Fruit fly (Drosophila melanogaster) whole organism, embryonic: ENCODE results near the gene CG18281.
A peak's percentile ranks its signal among the peaks of the same experiment; 100 is the strongest.

ENCODE experiments used
- CG1024 ChIP-seq: fragments of 200-800 bp; sonication (Bioruptor generic); IDR thresholded peaks from 2 replicates; pipeline ENCODE4 v1.3.6; 2022; ENCODE audit warnings: missing biosample characterization, missing genetic modification characterization
- CG11723 ChIP-seq: fragments of 200-800 bp; sonication (Bioruptor generic); optimal IDR thresholded peaks from 2 replicates; lab custom pipeline; 2017; ENCODE audit warnings: missing biosample characterization, mild to moderate bottlenecking, missing genetic modification characterization
- CG14441 ChIP-seq: fragments of 200-800 bp; sonication (Bioruptor generic); IDR thresholded peaks from 2 replicates; pipeline ENCODE4 v1.3.6; 2022; ENCODE audit warnings: missing biosample characterization, missing genetic modification characterization
- CG14710 ChIP-seq: fragments of 200-800 bp; sonication (Bioruptor generic); optimal IDR thresholded peaks from 3 replicates; lab custom pipeline; 2019; ENCODE audit warnings: missing biosample characterization, mild to moderate bottlenecking, missing genetic modification characterization, moderate library complexity
- CG17328 ChIP-seq: fragments of 200-800 bp; sonication (Bioruptor generic); IDR thresholded peaks from 2 replicates; pipeline ENCODE4 v1.3.6; 2022; ENCODE audit warnings: missing biosample characterization, missing genetic modification characterization
- CG17359 ChIP-seq: fragments of 200-800 bp; sonication (Bioruptor generic); optimal IDR thresholded peaks from 3 replicates; lab custom pipeline; 2018; ENCODE audit warnings: missing biosample characterization, mild to moderate bottlenecking, missing genetic modification characterization, moderate library complexity
- CG32767 ChIP-seq: fragments of 200-800 bp; sonication (Bioruptor generic); IDR thresholded peaks from 2 replicates; pipeline ENCODE4 v1.3.6; 2022; ENCODE audit warnings: missing biosample characterization, missing genetic modification characterization
- CG33557 ChIP-seq: fragments of 200-800 bp; sonication (Bioruptor generic); optimal IDR thresholded peaks from 2 replicates; lab custom pipeline; 2019; ENCODE audit warnings: missing biosample characterization, mild to moderate bottlenecking, missing genetic modification characterization, moderate library complexity
- CG34376 ChIP-seq: fragments of 200-800 bp; sonication (Bioruptor generic); optimal IDR thresholded peaks from 2 replicates; lab custom pipeline; 2018; ENCODE audit warnings: missing biosample characterization, mild to moderate bottlenecking, missing genetic modification characterization
- CG3847 ChIP-seq: fragments of 200-800 bp; sonication (Bioruptor generic); IDR thresholded peaks from 2 replicates; pipeline ENCODE4 v1.3.6; 2022; ENCODE audit warnings: missing biosample characterization, missing genetic modification characterization
- CG4617 ChIP-seq: fragments of 200-800 bp; sonication (Bioruptor generic); optimal IDR thresholded peaks from 3 replicates; lab custom pipeline; 2016; ENCODE audit warnings: missing biosample characterization, missing genetic modification characterization, borderline replicate concordance
- CG6272 ChIP-seq: fragments of 200-800 bp; sonication (Bioruptor generic); IDR thresholded peaks from 2 replicates; pipeline ENCODE4 v1.3.6; 2022; ENCODE audit warnings: missing biosample characterization, missing genetic modification characterization
- CG6813 ChIP-seq: fragments of 200-800 bp; sonication (Bioruptor generic); optimal IDR thresholded peaks from 2 replicates; lab custom pipeline; 2017; ENCODE audit warnings: missing biosample characterization, missing genetic modification characterization, mild to moderate bottlenecking, moderate library complexity, missing genetic modification reagents
- CG7372 ChIP-seq: fragments of 200-800 bp; sonication (Bioruptor generic); IDR thresholded peaks from 2 replicates; pipeline ENCODE4 v1.3.6; 2022; ENCODE audit warnings: missing biosample characterization, missing genetic modification characterization
- CG7839 ChIP-seq: fragments of 200-800 bp; sonication (Bioruptor generic); optimal IDR thresholded peaks from 3 replicates; lab custom pipeline; 2018; ENCODE audit warnings: missing biosample characterization, mild to moderate bottlenecking, missing genetic modification characterization, moderate library complexity
- CTCF ChIP-seq: fragments of 200-800 bp; sonication (Bioruptor generic); optimal IDR thresholded peaks from 2 replicates; lab custom pipeline; 2017; ENCODE audit warnings: missing biosample characterization, mild to moderate bottlenecking, missing genetic modification characterization, moderate library complexity
- CoRest ChIP-seq: fragments of 200-800 bp; sonication (Bioruptor generic); optimal IDR thresholded peaks from 3 replicates; lab custom pipeline; 2018; ENCODE audit warnings: missing biosample characterization, mild to moderate bottlenecking, missing genetic modification characterization, moderate library complexity
- Dbx ChIP-seq: fragments of 200-800 bp; sonication (Bioruptor generic); IDR thresholded peaks from 3 replicates; pipeline ENCODE4 v1.3.6; 2022; ENCODE audit warnings: missing biosample characterization, missing genetic modification characterization
- Dp ChIP-seq: fragments of 200-800 bp; sonication (Bioruptor generic); optimal IDR thresholded peaks from 2 replicates; lab custom pipeline; 2018; ENCODE audit warnings: missing biosample characterization, mild to moderate bottlenecking, missing genetic modification characterization, moderate library complexity
- E2f1 ChIP-seq: fragments of 200-800 bp; sonication (Bioruptor generic); IDR thresholded peaks from 2 replicates; pipeline ENCODE4 v1.3.6; 2022; ENCODE audit warnings: missing biosample characterization, missing genetic modification characterization
- Ets97D ChIP-seq: fragments of 200-800 bp; sonication (Bioruptor generic); optimal IDR thresholded peaks from 3 replicates; lab custom pipeline; 2016; ENCODE audit warnings: missing biosample characterization, missing genetic modification characterization
- Fer2 ChIP-seq: fragments of 200-800 bp; sonication (Bioruptor generic); optimal IDR thresholded peaks from 2 replicates; lab custom pipeline; 2018; ENCODE audit warnings: missing biosample characterization, mild to moderate bottlenecking, missing genetic modification characterization, moderate library complexity
- Hmx ChIP-seq: fragments of 200-800 bp; sonication (Bioruptor generic); optimal IDR thresholded peaks from 2 replicates; lab custom pipeline; 2016; ENCODE audit warnings: missing biosample characterization, missing genetic modification characterization
- Hr39 ChIP-seq: fragments of >200 bp; optimal IDR thresholded peaks from 2 replicates; lab custom pipeline; 2017
- MTF-1 ChIP-seq: fragments of 200-800 bp; sonication (Bioruptor generic); optimal IDR thresholded peaks from 2 replicates; lab custom pipeline; 2018; ENCODE audit warnings: missing biosample characterization, mild to moderate bottlenecking, missing genetic modification characterization, borderline replicate concordance
- Rfx ChIP-seq: fragments of 200-800 bp; sonication (Bioruptor generic); IDR thresholded peaks from 2 replicates; pipeline ENCODE4 v1.3.6; 2022; ENCODE audit warnings: missing biosample characterization, missing genetic modification characterization
- aop ChIP-seq: fragments of 200-800 bp; sonication (Bioruptor generic); IDR thresholded peaks from 2 replicates; pipeline ENCODE4 v1.3.6; 2022; ENCODE audit warnings: missing biosample characterization, missing genetic modification characterization
- az2 ChIP-seq: fragments of 200-800 bp; sonication (Bioruptor generic); optimal IDR thresholded peaks from 3 replicates; lab custom pipeline; 2016; ENCODE audit warnings: missing biosample characterization, missing genetic modification characterization
- bigmax ChIP-seq: fragments of 200-800 bp; sonication (Bioruptor generic); optimal IDR thresholded peaks from 2 replicates; lab custom pipeline; 2018; ENCODE audit warnings: missing biosample characterization, mild to moderate bottlenecking, missing genetic modification characterization
- cato ChIP-seq: fragments of 200-800 bp; sonication (Bioruptor generic); optimal IDR thresholded peaks from 2 replicates; lab custom pipeline; 2016; ENCODE audit warnings: missing biosample characterization, missing genetic modification characterization, borderline replicate concordance
- cg ChIP-seq: fragments of 200-800 bp; sonication (Bioruptor generic); optimal IDR thresholded peaks from 3 replicates; lab custom pipeline; 2019; ENCODE audit warnings: missing biosample characterization, mild to moderate bottlenecking, missing genetic modification characterization, moderate library complexity
- chn ChIP-seq: fragments of 200-800 bp; sonication (Bioruptor generic); optimal IDR thresholded peaks from 2 replicates; lab custom pipeline; 2016; ENCODE audit warnings: missing biosample characterization, missing genetic modification characterization
- fd96Cb ChIP-seq: fragments of 200-800 bp; sonication (Bioruptor generic); optimal IDR thresholded peaks from 2 replicates; lab custom pipeline; 2018; ENCODE audit warnings: missing biosample characterization, mild to moderate bottlenecking, missing genetic modification characterization, moderate library complexity
- gcm2 ChIP-seq: fragments of 200-800 bp; sonication (Bioruptor generic); optimal IDR thresholded peaks from 2 replicates; lab custom pipeline; 2016; ENCODE audit warnings: missing biosample characterization, missing genetic modification characterization
- ham ChIP-seq: fragments of 200-800 bp; sonication (Bioruptor generic); IDR thresholded peaks from 2 replicates; pipeline ENCODE4 v1.3.6; 2022; ENCODE audit warnings: missing biosample characterization, missing genetic modification characterization
- hkb ChIP-seq, 2 experiments: fragments of 200-800 bp in 1 of 2; fragments of >200 bp in 1 of 2; sonication (Bioruptor generic) in 1 of 2; IDR thresholded peaks in 1 of 2; optimal IDR thresholded peaks in 1 of 2; 2 replicates each; pipeline versions ENCODE4 v1.3.6 to Lab custom; 2017 to 2022; ENCODE audit warnings: missing biosample characterization in 1 of 2, missing genetic modification characterization in 1 of 2
- ken ChIP-seq: fragments of 200-800 bp; sonication (Bioruptor generic); IDR thresholded peaks from 3 replicates; pipeline ENCODE4 v1.3.6; 2022; ENCODE audit warnings: missing biosample characterization, missing genetic modification characterization
- lab ChIP-seq: fragments of 200-800 bp; sonication (Bioruptor generic); optimal IDR thresholded peaks from 3 replicates; lab custom pipeline; 2017; ENCODE audit warnings: missing biosample characterization, missing genetic modification characterization, mild to moderate bottlenecking, moderate library complexity, missing genetic modification reagents
- lbe ChIP-seq: fragments of 200-800 bp; sonication (Bioruptor generic); optimal IDR thresholded peaks from 2 replicates; lab custom pipeline; 2016; ENCODE audit warnings: missing biosample characterization, mild to moderate bottlenecking, missing genetic modification characterization
- onecut ChIP-seq: fragments of 200-800 bp; sonication (Bioruptor generic); IDR thresholded peaks from 2 replicates; pipeline ENCODE4 v1.3.6; 2022; ENCODE audit warnings: missing biosample characterization, missing genetic modification characterization
- pho ChIP-seq: fragments of 200-800 bp; sonication (Bioruptor generic); optimal IDR thresholded peaks from 2 replicates; lab custom pipeline; 2016; ENCODE audit warnings: missing biosample characterization, missing genetic modification characterization
- pita ChIP-seq: fragments of 200-800 bp; sonication (Bioruptor generic); optimal IDR thresholded peaks from 2 replicates; lab custom pipeline; 2017; ENCODE audit warnings: missing biosample characterization, mild to moderate bottlenecking, missing genetic modification characterization
- seq ChIP-seq: fragments of 200-800 bp; sonication (Bioruptor generic); IDR thresholded peaks from 2 replicates; pipeline ENCODE4 v1.3.6; 2022; ENCODE audit warnings: missing biosample characterization, missing genetic modification characterization
- sob ChIP-seq: fragments of 200-800 bp; sonication (Bioruptor generic); IDR thresholded peaks from 2 replicates; pipeline ENCODE4 v1.3.6; 2022; ENCODE audit warnings: missing biosample characterization, missing genetic modification characterization
- sqz ChIP-seq: fragments of 200-800 bp; sonication (Bioruptor generic); optimal IDR thresholded peaks from 3 replicates; lab custom pipeline; 2018; ENCODE audit warnings: missing biosample characterization, mild to moderate bottlenecking, missing genetic modification characterization
- stwl ChIP-seq: fragments of 200-800 bp; sonication (Bioruptor generic); optimal IDR thresholded peaks from 3 replicates; lab custom pipeline; 2018; ENCODE audit warnings: missing biosample characterization, mild to moderate bottlenecking, missing genetic modification characterization, moderate library complexity
- tup ChIP-seq: fragments of 200-800 bp; sonication (Bioruptor generic); optimal IDR thresholded peaks from 2 replicates; lab custom pipeline; 2016; ENCODE audit warnings: missing biosample characterization, mild to moderate bottlenecking, missing genetic modification characterization, moderate library complexity
- wek ChIP-seq: fragments of 200-800 bp; sonication (Bioruptor generic); optimal IDR thresholded peaks from 3 replicates; lab custom pipeline; 2018; ENCODE audit warnings: missing biosample characterization, mild to moderate bottlenecking, missing genetic modification characterization, moderate library complexity
- zen ChIP-seq: fragments of 200-800 bp; sonication (Bioruptor generic); optimal IDR thresholded peaks from 3 replicates; lab custom pipeline; 2018; ENCODE audit warnings: missing biosample characterization, mild to moderate bottlenecking, missing genetic modification characterization, moderate library complexity

The CG18281 gene

dm6 chr3L:20497124-20497996 lies 2.3 kb upstream of the CG18281 start, which contains the start of gene CG32425 (continued):
- TF ChIP-seq stwl (peak; percentile 81), CG11723 (GFP tag; lab: Kevin White, UChicago) (no peak), CG3847 (GFP tag; lab: Robert Waterston, UW) (peak; percentile 23; the same call in 1 of the 2 replicates), aop (GFP tag; lab: Robert Waterston, UW) (no peak), fd96Cb (no peak), CG33557 (GFP tag; lab: Kevin White, UChicago) (no peak), CG14441 (GFP tag; lab: Robert Waterston, UW) (no peak), Hmx (no peak), hkb (optimal IDR thresholded peaks at IDR 0.05; lab: Kevin White, UChicago) (no peak), hkb (GFP tag; IDR thresholded peaks at IDR 0.05; lab: Robert Waterston, UW) (no peak), ham (no peak), cg (peak; percentile 74), tup (GFP tag; lab: Kevin White, UChicago) (no peak), zen (tag; lab: Kevin White, UChicago) (no peak), CTCF (GFP tag; lab: Kevin White, UChicago) (peak; percentile 42), Ets97D (GFP tag; lab: Kevin White, UChicago) (peak; percentile 61), Rfx (peak; percentile 36; the same call in 1 of the 2 replicates), Hr39 (lab: Kevin White, UChicago) (no peak), pho (GFP tag; lab: Kevin White, UChicago) (no peak), CG34376 (GFP tag; lab: Kevin White, UChicago) (peak; percentile 13), onecut (GFP tag; lab: Robert Waterston, UW) (0 out of 2 replicates have a peak, but pooled peaks have one; percentile 27), ken (peak; percentile 49; the same call in 1 of the 3 replicates), CG4617 (GFP tag; lab: Kevin White, UChicago) (no peak), CG7839 (tag; lab: Kevin White, UChicago) (peak; percentile 18), MTF-1 (GFP tag; lab: Kevin White, UChicago) (no peak), cato (GFP tag; lab: Kevin White, UChicago) (no peak), wek (GFP tag; lab: Kevin White, UChicago) (no peak), sqz (GFP tag; lab: Kevin White, UChicago) (no peak), CG14710 (tag; lab: Kevin White, UChicago) (peak; percentile 28), CG6272 (GFP tag; lab: Robert Waterston, UW) (no peak), bigmax (GFP tag; lab: Kevin White, UChicago) (peak; percentile 27), gcm2 (GFP tag; lab: Kevin White, UChicago) (no peak), chn (GFP tag; lab: Kevin White, UChicago) (no peak), pita (GFP tag; lab: Kevin White, UChicago) (no peak), CG17328 (GFP tag; lab: Robert Waterston, UW) (no peak), lbe (GFP tag; lab: Kevin White, UChicago) (no peak), sob (GFP tag; lab: Robert Waterston, UW) (no peak), CG32767 (GFP tag; lab: Robert Waterston, UW) (no peak), Dbx (GFP tag; lab: Robert Waterston, UW) (peak; percentile 38; the same call in 1 of the 3 replicates), CG6813 (GFP tag; lab: Kevin White, UChicago) (no peak), Dp (GFP tag; lab: Kevin White, UChicago) (peak; percentile 44), CG1024 (no peak), Fer2 (tag; lab: Kevin White, UChicago) (no peak), CG17359 (tag; lab: Kevin White, UChicago) (no peak), CoRest (tag; lab: Kevin White, UChicago) (peak; percentile 36), lab (GFP tag; lab: Kevin White, UChicago) (peak; percentile 39), E2f1 (no peak), CG7372 (GFP tag; lab: Robert Waterston, UW) (no peak), seq (GFP tag; lab: Robert Waterston, UW) (no peak), az2 (GFP tag; lab: Kevin White, UChicago) (peak; percentile 11)
